Worm (Caenorhabditis elegans): ENCODE measurements around the gene osm-9.

- TF ChIP-seq tbx-37 (GFP tag; conservative IDR thresholded peaks at IDR 0.05) (no peak), B0310.2 (tag; optimal IDR thresholded peaks at IDR 0.05) (no peak)
Observed at ce11 chrIV:3578155-3578554, 20.9 kb upstream of the osm-9 start, which contains the start of gene Y37E11B.2.

Data from whole organism, early embryonic.